Fruit fly (Drosophila melanogaster) whole organism, embryonic: ENCODE data around the gene CenB1A.

Source experiments
- Abd-B ChIP-seq: fragments of 200-800 bp; sonication (Bioruptor generic); optimal IDR thresholded peaks from 2 replicates; lab custom pipeline; 2018; ENCODE audit warnings: missing biosample characterization, mild to moderate bottlenecking, missing genetic modification characterization, moderate library complexity
- CG10462 ChIP-seq: fragments of 200-800 bp; sonication (Bioruptor generic); optimal IDR thresholded peaks from 2 replicates; lab custom pipeline; 2016; ENCODE audit warnings: missing biosample characterization, missing genetic modification characterization
- CG13624 ChIP-seq: fragments of 200-800 bp; sonication (Bioruptor generic); optimal IDR thresholded peaks from 2 replicates; lab custom pipeline; 2016; ENCODE audit warnings: missing biosample characterization, missing genetic modification characterization
- CG13894 ChIP-seq: fragments of 200-800 bp; sonication (Bioruptor generic); optimal IDR thresholded peaks from 3 replicates; lab custom pipeline; 2018; ENCODE audit warnings: missing biosample characterization, mild to moderate bottlenecking, missing genetic modification characterization, moderate library complexity
- CG14710 ChIP-seq: fragments of 200-800 bp; sonication (Bioruptor generic); optimal IDR thresholded peaks from 3 replicates; lab custom pipeline; 2019; ENCODE audit warnings: missing biosample characterization, mild to moderate bottlenecking, missing genetic modification characterization, moderate library complexity
- CG16863 ChIP-seq: fragments of 200-800 bp; sonication (Bioruptor generic); optimal IDR thresholded peaks from 3 replicates; lab custom pipeline; 2016; ENCODE audit warnings: missing biosample characterization, missing genetic modification characterization
- CG33213 ChIP-seq: fragments of 200-800 bp; sonication (Bioruptor generic); optimal IDR thresholded peaks from 3 replicates; lab custom pipeline; 2016; ENCODE audit warnings: missing biosample characterization, missing genetic modification characterization
- CG4282 ChIP-seq: fragments of 200-800 bp; sonication (Bioruptor generic); optimal IDR thresholded peaks from 2 replicates; lab custom pipeline; 2016; ENCODE audit warnings: missing biosample characterization, missing genetic modification characterization
- CG4617 ChIP-seq: fragments of 200-800 bp; sonication (Bioruptor generic); optimal IDR thresholded peaks from 3 replicates; lab custom pipeline; 2016; ENCODE audit warnings: missing biosample characterization, missing genetic modification characterization, borderline replicate concordance
- CG6765 ChIP-seq: fragments of 200-800 bp; sonication (Bioruptor generic); optimal IDR thresholded peaks from 3 replicates; lab custom pipeline; 2017; ENCODE audit warnings: missing biosample characterization, mild to moderate bottlenecking, missing genetic modification characterization
- CG7372 ChIP-seq: fragments of 200-800 bp; sonication (Bioruptor generic); IDR thresholded peaks from 2 replicates; pipeline ENCODE4 v1.3.6; 2022; ENCODE audit warnings: missing biosample characterization, missing genetic modification characterization
- CG8290 ChIP-seq, 3 experiments: fragments of 200-800 bp; sonication (Bioruptor generic); optimal IDR thresholded peaks; 2 replicates each; lab custom pipeline; 2016 to 2019; ENCODE audit warnings: missing biosample characterization in 3 of 3, missing genetic modification characterization in 3 of 3, mild to moderate bottlenecking in 2 of 3, moderate library complexity in 1 of 3
- CG8478 ChIP-seq: fragments of >200 bp; optimal IDR thresholded peaks from 2 replicates; lab custom pipeline; 2018
- CG8765 ChIP-seq: fragments of 200-800 bp; sonication (Bioruptor generic); IDR thresholded peaks from 2 replicates; pipeline ENCODE4 v1.3.6; 2022; ENCODE audit warnings: missing biosample characterization, missing genetic modification characterization
- CG9932 ChIP-seq: fragments of 200-800 bp; sonication (Bioruptor generic); IDR thresholded peaks from 2 replicates; pipeline ENCODE4 v1.3.6; 2022; ENCODE audit warnings: missing biosample characterization, missing genetic modification characterization
- CrebB ChIP-seq: fragments of 200-800 bp; sonication (Bioruptor generic); optimal IDR thresholded peaks from 3 replicates; lab custom pipeline; 2018; ENCODE audit warnings: missing biosample characterization, mild to moderate bottlenecking, missing genetic modification characterization
- Dbx ChIP-seq: fragments of 200-800 bp; sonication (Bioruptor generic); IDR thresholded peaks from 3 replicates; pipeline ENCODE4 v1.3.6; 2022; ENCODE audit warnings: missing biosample characterization, missing genetic modification characterization
- Ets65A ChIP-seq: fragments of 200-800 bp; sonication (Bioruptor generic); peaks from one replicate; lab custom pipeline; 2016; ENCODE audit warnings: missing biosample characterization, missing genetic modification characterization
- HLH54F ChIP-seq: fragments of 200-800 bp; sonication (Bioruptor generic); optimal IDR thresholded peaks from 3 replicates; lab custom pipeline; 2016; ENCODE audit warnings: missing biosample characterization, missing genetic modification characterization
- HmgZ ChIP-seq: fragments of 200-800 bp; sonication (Bioruptor generic); optimal IDR thresholded peaks from 2 replicates; lab custom pipeline; 2018; ENCODE audit warnings: missing biosample characterization, mild to moderate bottlenecking, missing genetic modification characterization
- Hr51 ChIP-seq, 2 experiments: fragments of 200-800 bp; sonication (Bioruptor generic); optimal IDR thresholded peaks; 2 replicates in 1 of 2; 3 replicates in 1 of 2; lab custom pipeline; 2016 to 2018; ENCODE audit warnings: missing biosample characterization in 2 of 2, missing genetic modification characterization in 2 of 2, mild to moderate bottlenecking in 1 of 2, moderate library complexity in 1 of 2
- Kr ChIP-seq: fragments of 200-800 bp; sonication (Bioruptor generic); optimal IDR thresholded peaks from 2 replicates; lab custom pipeline; 2017; ENCODE audit warnings: missing biosample characterization, mild to moderate bottlenecking, missing genetic modification characterization
- MBD-R2 ChIP-seq: fragments of 200-800 bp; sonication (Bioruptor generic); IDR thresholded peaks from 2 replicates; pipeline ENCODE4 v1.3.6; 2022; ENCODE audit warnings: missing biosample characterization, missing genetic modification characterization
- Opbp ChIP-seq: fragments of 200-800 bp; sonication (Bioruptor generic); IDR thresholded peaks from 3 replicates; pipeline ENCODE4 v1.3.6; 2022; ENCODE audit warnings: missing biosample characterization, missing genetic modification characterization; ENCODE audit not compliant: partially characterized antibody
- ab ChIP-seq: fragments of 200-800 bp; sonication (Bioruptor generic); optimal IDR thresholded peaks from 2 replicates; lab custom pipeline; 2016; ENCODE audit warnings: missing biosample characterization, missing genetic modification characterization
- ac ChIP-seq: fragments of 200-800 bp; sonication (Bioruptor generic); optimal IDR thresholded peaks from 3 replicates; lab custom pipeline; 2017; ENCODE audit warnings: missing biosample characterization, mild to moderate bottlenecking, missing genetic modification characterization
- bcd ChIP-seq: fragments of 200-800 bp; sonication (Bioruptor generic); optimal IDR thresholded peaks from 2 replicates; lab custom pipeline; 2017; ENCODE audit warnings: missing biosample characterization, mild to moderate bottlenecking, missing genetic modification characterization
- bigmax ChIP-seq: fragments of 200-800 bp; sonication (Bioruptor generic); optimal IDR thresholded peaks from 2 replicates; lab custom pipeline; 2018; ENCODE audit warnings: missing biosample characterization, mild to moderate bottlenecking, missing genetic modification characterization
- crc ChIP-seq: fragments of 200-800 bp; sonication (Bioruptor generic); optimal IDR thresholded peaks from 2 replicates; lab custom pipeline; 2016; ENCODE audit warnings: missing biosample characterization, missing genetic modification characterization
- emc ChIP-seq: fragments of 200-800 bp; sonication (Bioruptor generic); optimal IDR thresholded peaks from 2 replicates; lab custom pipeline; 2016; ENCODE audit warnings: missing biosample characterization, missing genetic modification characterization
- esg ChIP-seq: fragments of 200-800 bp; sonication (Bioruptor generic); conservative IDR thresholded peaks from 2 replicates; pipeline ENCODE4 v1.3.6; 2022; ENCODE audit warnings: missing biosample characterization, missing genetic modification characterization
- ewg ChIP-seq: fragments of 200-800 bp; sonication (Bioruptor generic); optimal IDR thresholded peaks from 3 replicates; lab custom pipeline; 2017; ENCODE audit warnings: mild to moderate bottlenecking, missing biosample characterization, missing genetic modification reagents, missing genetic modification characterization
- gcm ChIP-seq: fragments of 200-800 bp; sonication (Bioruptor generic); optimal IDR thresholded peaks from 2 replicates; lab custom pipeline; 2019; ENCODE audit warnings: missing biosample characterization, mild to moderate bottlenecking, missing genetic modification characterization, moderate library complexity
- gem ChIP-seq: fragments of 200-800 bp; sonication (Bioruptor generic); optimal IDR thresholded peaks from 2 replicates; lab custom pipeline; 2019; ENCODE audit warnings: missing biosample characterization, mild to moderate bottlenecking, missing genetic modification characterization, moderate library complexity
- hb ChIP-seq: fragments of 200-800 bp; sonication (Bioruptor generic); IDR thresholded peaks from 3 replicates; pipeline ENCODE4 v1.3.6; 2022; ENCODE audit warnings: missing biosample characterization, missing genetic modification characterization; ENCODE audit not compliant: partially characterized antibody
- insv ChIP-seq, 2 experiments: fragments of 200-800 bp; sonication (Bioruptor generic); optimal IDR thresholded peaks; 3 replicates each; lab custom pipeline; 2016 to 2018; ENCODE audit warnings: missing biosample characterization in 2 of 2, missing genetic modification characterization in 2 of 2
- nom ChIP-seq: fragments of 200-800 bp; sonication (Bioruptor generic); optimal IDR thresholded peaks from 2 replicates; lab custom pipeline; 2017; ENCODE audit warnings: missing biosample characterization, missing genetic modification characterization, mild to moderate bottlenecking, moderate library complexity, missing genetic modification reagents
- peb ChIP-seq: fragments of 200-800 bp; sonication (Bioruptor generic); IDR thresholded peaks from 2 replicates; pipeline ENCODE4 v1.3.6; 2022; ENCODE audit warnings: missing biosample characterization, missing genetic modification characterization
- pnt ChIP-seq: fragments of 200-800 bp; sonication (Bioruptor generic); optimal IDR thresholded peaks from 3 replicates; lab custom pipeline; 2016; ENCODE audit warnings: missing biosample characterization, missing genetic modification characterization
- prd ChIP-seq, 3 experiments: fragments of >200 bp in 2 of 3; fragments of 200-800 bp in 1 of 3; sonication (Bioruptor generic) in 1 of 3; optimal IDR thresholded peaks in 2 of 3; IDR thresholded peaks in 1 of 3; 2 replicates in 2 of 3; 3 replicates in 1 of 3; pipeline versions ENCODE4 v1.3.6 to Lab custom; 2017 to 2022; ENCODE audit warnings: missing biosample characterization in 1 of 3, missing genetic modification characterization in 1 of 3
- pros ChIP-seq: fragments of 200-800 bp; sonication (Bioruptor generic); optimal IDR thresholded peaks from 3 replicates; lab custom pipeline; 2019; ENCODE audit warnings: missing biosample characterization, mild to moderate bottlenecking, missing genetic modification characterization, moderate library complexity
- pum ChIP-seq: fragments of 200-800 bp; sonication (Bioruptor generic); optimal IDR thresholded peaks from 2 replicates; lab custom pipeline; 2016; ENCODE audit warnings: missing biosample characterization, missing genetic modification characterization
- repo ChIP-seq: fragments of 200-800 bp; sonication (Bioruptor generic); optimal IDR thresholded peaks from 2 replicates; lab custom pipeline; 2016; ENCODE audit warnings: missing biosample characterization, missing genetic modification characterization
- ro ChIP-seq: fragments of 200-800 bp; sonication (Bioruptor generic); IDR thresholded peaks from 2 replicates; pipeline ENCODE4 v1.3.6; 2022; ENCODE audit warnings: missing biosample characterization, missing genetic modification characterization
- row ChIP-seq: fragments of 200-800 bp; sonication (Bioruptor generic); IDR thresholded peaks from 3 replicates; pipeline ENCODE4 v1.3.6; 2022; ENCODE audit warnings: missing biosample characterization, missing genetic modification characterization
- sens ChIP-seq: fragments of 200-800 bp; sonication (Bioruptor generic); peaks from one replicate; lab custom pipeline; 2016; ENCODE audit warnings: missing biosample characterization, missing genetic modification characterization
- so ChIP-seq: fragments of 200-800 bp; sonication (Bioruptor generic); IDR thresholded peaks from 3 replicates; pipeline ENCODE4 v1.3.6; 2022; ENCODE audit warnings: missing biosample characterization, missing genetic modification characterization
- sqz ChIP-seq: fragments of 200-800 bp; sonication (Bioruptor generic); optimal IDR thresholded peaks from 3 replicates; lab custom pipeline; 2018; ENCODE audit warnings: missing biosample characterization, mild to moderate bottlenecking, missing genetic modification characterization
- tio ChIP-seq: fragments of 200-800 bp; sonication (Bioruptor generic); optimal IDR thresholded peaks from 2 replicates; lab custom pipeline; 2017; ENCODE audit warnings: missing biosample characterization, missing genetic modification characterization, inconsistent platforms

The CenB1A gene

DNA sequence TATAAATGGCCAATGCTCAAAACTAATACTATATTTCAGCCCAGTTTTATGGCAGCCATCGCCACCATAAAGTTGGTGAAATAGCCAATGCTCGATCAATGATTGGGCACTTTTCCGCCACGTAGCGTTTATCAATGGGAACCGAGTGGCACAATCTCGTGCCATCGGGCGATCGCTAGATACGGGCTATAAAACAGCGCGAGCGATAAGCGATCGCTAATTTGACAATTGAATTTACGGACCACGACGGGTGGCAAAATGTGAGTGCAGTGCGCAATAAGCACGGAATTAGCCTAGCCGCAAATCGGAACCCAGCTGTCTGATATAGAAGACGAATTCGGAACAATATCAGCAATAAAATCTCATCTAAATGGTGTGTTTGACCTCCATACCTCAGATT lies 22.1 kb downstream of the CenB1A start (continued):
- TF ChIP-seq Abd-B (GFP tag; lab: Kevin White, UChicago): no peak

- TF ChIP-seq bigmax: no peak
- no peak for TF ChIP-seq sqz (GFP tag; lab: Kevin White, UChicago)
- no peak for TF ChIP-seq bcd (GFP tag; lab: Kevin White, UChicago)
- no peak for TF ChIP-seq CrebB (tag; lab: Kevin White, UChicago)
- no peak for TF ChIP-seq ab (GFP tag; lab: Kevin White, UChicago)
- no peak for TF ChIP-seq so (GFP tag; lab: Robert Waterston, UW)
- TF ChIP-seq CG8478: peak; percentile 38
- peak; percentile 36 for TF ChIP-seq sens
- no peak for TF ChIP-seq insv (GFP tag; optimal IDR thresholded peaks at IDR 0.05; lab: Kevin White, UChicago)
- TF ChIP-seq Dbx (GFP tag; lab: Robert Waterston, UW): 0 out of 3 replicates have a peak, but pooled peaks have one; percentile 19
- peak; percentile 68 for TF ChIP-seq CG7372
- no peak for TF ChIP-seq ro (GFP tag; lab: Robert Waterston, UW)
- TF ChIP-seq CG9932: no peak
- TF ChIP-seq CG6765: no peak
- no peak for TF ChIP-seq repo (GFP tag; lab: Kevin White, UChicago)
- TF ChIP-seq tio (GFP tag; lab: Kevin White, UChicago): no peak
- TF ChIP-seq HLH54F: no peak
- no peak for TF ChIP-seq row (GFP tag; lab: Robert Waterston, UW)
- no peak for TF ChIP-seq ac
- TF ChIP-seq pros: no peak
- no peak for TF ChIP-seq ewg (GFP tag; lab: Kevin White, UChicago)
- TF ChIP-seq Ets65A (GFP tag; lab: Kevin White, UChicago): peak; percentile 79
- TF ChIP-seq CG13894 (tag; lab: Kevin White, UChicago): no peak
- TF ChIP-seq CG13624 (GFP tag; lab: Kevin White, UChicago): no peak
- no peak for TF ChIP-seq esg
- no peak for TF ChIP-seq Hr51 (GFP tag; optimal IDR thresholded peaks at IDR 0.05; lab: Kevin White, UChicago)
- no peak for TF ChIP-seq CG4282
- TF ChIP-seq emc (GFP tag; lab: Kevin White, UChicago): no peak
- TF ChIP-seq, all 482 proteins: peak for 5
Observed at dm6 chr3R:23141113-23141512, 22.9 kb downstream of the CenB1A start.

dm6 chr3R:23141678-23142338 lies 23.6 kb downstream of the CenB1A start, which contains the start of gene hh:
Gene hh (minus strand): TSS chr3R:23141906.
- TF ChIP-seq pum (GFP tag; lab: Kevin White, UChicago): no peak
- TF ChIP-seq Kr (GFP tag; lab: Kevin White, UChicago): no peak
- TF ChIP-seq HmgZ: peak; percentile 39
- no peak for TF ChIP-seq prd (optimal IDR thresholded peaks at IDR 0.05; lab: Kevin White, UChicago)
- no peak; the same call in 2 of the 3 replicates for TF ChIP-seq prd (GFP tag; IDR thresholded peaks at IDR 0.05; lab: Robert Waterston, UW)
- 0 out of 2 replicates have a peak, but pooled peaks have one; percentile 18 for TF ChIP-seq MBD-R2 (GFP tag; lab: Robert Waterston, UW)
- no peak for TF ChIP-seq sqz (GFP tag; lab: Kevin White, UChicago)
- TF ChIP-seq hb (GFP tag; lab: Robert Waterston, UW): no peak
- TF ChIP-seq CG8290 (GFP tag; optimal IDR thresholded peaks at IDR 0.05; lab: Kevin White, UChicago): no peak
- TF ChIP-seq CG8290 (tag; optimal IDR thresholded peaks at IDR 0.05; lab: Kevin White, UChicago): peak in 1 of 2 experiments; percentile 31
- peak; percentile 43 for TF ChIP-seq gcm (GFP tag; lab: Kevin White, UChicago)
- no peak for TF ChIP-seq crc (GFP tag; lab: Kevin White, UChicago)
- TF ChIP-seq Opbp (GFP tag; lab: Robert Waterston, UW): peak; percentile 36; the same call in 1 of the 3 replicates
- TF ChIP-seq peb (GFP tag; lab: Robert Waterston, UW): no peak
- no peak for TF ChIP-seq nom (GFP tag; lab: Kevin White, UChicago)
- no peak for TF ChIP-seq CG33213 (GFP tag; lab: Kevin White, UChicago)
- TF ChIP-seq CG8765 (GFP tag; lab: Robert Waterston, UW): no peak
- no peak for TF ChIP-seq CG14710 (tag; lab: Kevin White, UChicago)
- no peak for TF ChIP-seq gem (tag; lab: Kevin White, UChicago)
- no peak for TF ChIP-seq CG16863 (GFP tag; lab: Kevin White, UChicago)
- TF ChIP-seq pnt (GFP tag; lab: Kevin White, UChicago): no peak
- TF ChIP-seq CG10462: no peak
- no peak for TF ChIP-seq CG4617 (GFP tag; lab: Kevin White, UChicago)
